Worm (Caenorhabditis elegans) whole organism, mixed stage, embryonic: ENCODE results near the gene clc-18.
A peak's percentile ranks its signal among the peaks of the same experiment; 100 is the strongest.

Experiments
- blmp-1 ChIP-seq: fragments of 150-350 bp; optimal IDR thresholded peaks from 2 replicates; lab custom pipeline; 2014; ENCODE audit warnings: missing biosample characterization, missing genetic modification characterization
- ceh-39 ChIP-seq: fragments of 150-350 bp; optimal IDR thresholded peaks from 2 replicates; lab custom pipeline; 2014; ENCODE audit warnings: missing biosample characterization, missing genetic modification characterization
- cnd-1 ChIP-seq: fragments of 200-800 bp; sonication (Bioruptor generic); optimal IDR thresholded peaks from 2 replicates; lab custom pipeline; 2018; ENCODE audit warnings: mild to moderate bottlenecking, missing genetic modification characterization, missing compliant biosample characterization
- elt-1 ChIP-seq: sonication (generic microtip); optimal IDR thresholded peaks from 2 replicates; lab custom pipeline; 2017; ENCODE audit warnings: missing genetic modification characterization, mild to moderate bottlenecking, missing compliant biosample characterization, antibody characterized with exemption, moderate library complexity, borderline replicate concordance; ENCODE audit not compliant: insufficient read depth
- lin-13 ChIP-seq: fragments of 150-350 bp; optimal IDR thresholded peaks from 2 replicates; lab custom pipeline; 2014; ENCODE audit warnings: missing biosample characterization, missing genetic modification characterization
- mep-1 ChIP-seq: fragments of 150-350 bp; optimal IDR thresholded peaks from 2 replicates; lab custom pipeline; 2017; ENCODE audit warnings: missing biosample characterization, missing genetic modification reagents, missing genetic modification characterization, inconsistent platforms
- nhr-12 ChIP-seq: fragments of 150-350 bp; optimal IDR thresholded peaks from 2 replicates; lab custom pipeline; 2014; ENCODE audit warnings: missing biosample characterization, missing genetic modification characterization
- nhr-76 ChIP-seq: sonication (generic microtip); optimal IDR thresholded peaks from 2 replicates; lab custom pipeline; 2017; ENCODE audit warnings: missing biosample characterization, missing genetic modification characterization
- sem-2 ChIP-seq: fragments of 200-800 bp; sonication (Bioruptor generic); optimal IDR thresholded peaks from 2 replicates; lab custom pipeline; 2018; ENCODE audit warnings: mild to moderate bottlenecking, missing genetic modification characterization, missing compliant biosample characterization
- snpc-4 ChIP-seq: fragments of 150-350 bp; optimal IDR thresholded peaks from 2 replicates; lab custom pipeline; 2014; ENCODE audit warnings: missing biosample characterization, missing genetic modification characterization
- unc-120 ChIP-seq: sonication (generic microtip); optimal IDR thresholded peaks from 2 replicates; lab custom pipeline; 2017; ENCODE audit warnings: missing genetic modification characterization, missing compliant biosample characterization; ENCODE audit not compliant: poor library complexity, severe bottlenecking
- unc-39 ChIP-seq: fragments of 150-350 bp; optimal IDR thresholded peaks from 2 replicates; lab custom pipeline; 2014; ENCODE audit warnings: missing biosample characterization, missing genetic modification characterization
- unc-62 ChIP-seq: fragments of 150-350 bp; optimal IDR thresholded peaks from 2 replicates; lab custom pipeline; 2014; ENCODE audit warnings: missing biosample characterization, missing genetic modification reagents, missing genetic modification characterization

- TF ChIP-seq unc-120 (tag; lab: Kevin White, UChicago) (no peak), cnd-1 (no peak), ceh-39 (tag; lab: Kevin White, UChicago) (no peak), snpc-4 (tag; lab: Kevin White, UChicago) (no peak), lin-13 (no peak), nhr-76 (tag; lab: Kevin White, UChicago) (no peak), elt-1 (no peak), sem-2 (GFP tag; lab: Kevin White, UChicago) (no peak), nhr-12 (tag; lab: Kevin White, UChicago) (no peak), unc-62 (GFP tag; lab: Kevin White, UChicago) (peak; percentile 41), unc-39 (tag; lab: Kevin White, UChicago) (no peak), blmp-1 (tag; lab: Kevin White, UChicago) (no peak), mep-1 (tag; lab: Kevin White, UChicago) (no peak)
These were observed 21.7 kb upstream of the clc-18 start, which contains the start of gene nhr-57 for ce11 chrV:4131471-4131939.
